Fruit fly (Drosophila melanogaster): ENCODE data around the gene Irbp18.

DNA sequence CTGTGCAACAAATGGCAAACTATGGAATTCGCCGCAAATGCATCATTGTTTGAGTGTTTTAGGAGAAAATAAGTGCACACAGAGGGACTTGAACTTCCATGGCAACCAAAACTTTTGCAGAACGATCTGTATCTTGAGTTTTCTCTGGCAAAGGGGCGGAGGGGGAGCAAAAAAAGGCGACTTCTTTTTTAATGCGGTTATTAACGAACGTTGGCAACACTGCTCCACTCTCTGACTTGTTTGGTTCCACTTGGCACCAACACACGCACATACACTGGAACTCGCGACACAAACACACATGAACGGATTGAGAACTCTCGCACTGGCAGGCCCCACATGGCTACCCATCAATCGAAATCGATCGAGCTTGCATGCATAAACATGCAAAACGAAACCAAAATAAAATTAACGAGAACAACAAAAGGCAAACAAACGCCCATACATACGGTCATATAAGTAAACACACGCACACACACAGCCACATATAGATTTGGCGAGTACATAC lies 21.5 kb upstream of the Irbp18 start:
- TF ChIP-seq EcR (GFP tag; optimal IDR thresholded peaks at IDR 0.05), result no peak
- TF ChIP-seq CG8478 (optimal IDR thresholded peaks at IDR 0.05), result no peak
- no peak for TF ChIP-seq psq (optimal IDR thresholded peaks at IDR 0.05)
- no peak for TF ChIP-seq Dll (optimal IDR thresholded peaks at IDR 0.05)
- TF ChIP-seq pan (optimal IDR thresholded peaks at IDR 0.05), result no peak

Data from whole organism.